Fruit fly (Drosophila melanogaster) whole organism, embryonic: ENCODE results near the gene vtd.

Experiments
- Asciz ChIP-seq: fragments of 200-800 bp; sonication (Bioruptor generic); optimal IDR thresholded peaks from 2 replicates; lab custom pipeline; 2017; ENCODE audit warnings: missing biosample characterization, mild to moderate bottlenecking, missing genetic modification characterization, missing genetic modification reagents
- CG1024 ChIP-seq: fragments of 200-800 bp; sonication (Bioruptor generic); IDR thresholded peaks from 2 replicates; pipeline ENCODE4 v1.3.6; 2022; ENCODE audit warnings: missing biosample characterization, missing genetic modification characterization
- CG10321 ChIP-seq: fragments of 200-800 bp; sonication (Bioruptor generic); IDR thresholded peaks from 2 replicates; pipeline ENCODE4 v1.3.6; 2022; ENCODE audit warnings: missing biosample characterization, missing genetic modification characterization
- CG10959 ChIP-seq: fragments of 200-800 bp; sonication (Bioruptor generic); IDR thresholded peaks from 2 replicates; pipeline ENCODE4 v1.3.6; 2022; ENCODE audit warnings: missing biosample characterization, missing genetic modification characterization
- CG12104 ChIP-seq: fragments of 200-800 bp; sonication (Bioruptor generic); optimal IDR thresholded peaks from 3 replicates; lab custom pipeline; 2016; ENCODE audit warnings: missing biosample characterization, missing genetic modification characterization
- CG12299 ChIP-seq: fragments of 200-800 bp; sonication (Bioruptor generic); optimal IDR thresholded peaks from 2 replicates; lab custom pipeline; 2018; ENCODE audit warnings: missing biosample characterization, mild to moderate bottlenecking, missing genetic modification characterization
- CG12391 ChIP-seq: fragments of 200-800 bp; sonication (Bioruptor generic); optimal IDR thresholded peaks from 3 replicates; lab custom pipeline; 2018; ENCODE audit warnings: missing biosample characterization, mild to moderate bottlenecking, missing genetic modification characterization, moderate library complexity
- CG14710 ChIP-seq: fragments of 200-800 bp; sonication (Bioruptor generic); optimal IDR thresholded peaks from 3 replicates; lab custom pipeline; 2019; ENCODE audit warnings: missing biosample characterization, mild to moderate bottlenecking, missing genetic modification characterization, moderate library complexity
- CG14860 ChIP-seq: fragments of 200-800 bp; sonication (Bioruptor generic); IDR thresholded peaks from 3 replicates; pipeline ENCODE4 v1.3.6; 2022; ENCODE audit warnings: missing biosample characterization, missing genetic modification characterization; ENCODE audit not compliant: partially characterized antibody
- CG15269 ChIP-seq: fragments of 200-800 bp; sonication (Bioruptor generic); optimal IDR thresholded peaks from 2 replicates; lab custom pipeline; 2018; ENCODE audit warnings: missing biosample characterization, mild to moderate bottlenecking, missing genetic modification characterization, moderate library complexity
- CG1603 ChIP-seq: fragments of 200-800 bp; sonication (Bioruptor generic); optimal IDR thresholded peaks from 2 replicates; lab custom pipeline; 2019; ENCODE audit warnings: missing biosample characterization, mild to moderate bottlenecking, missing genetic modification characterization, moderate library complexity
- CG16779 ChIP-seq: fragments of 200-800 bp; sonication (Bioruptor generic); IDR thresholded peaks from 2 replicates; pipeline ENCODE4 v1.3.6; 2022; ENCODE audit warnings: missing biosample characterization, missing genetic modification characterization
- CG17186 ChIP-seq: fragments of 200-800 bp; sonication (Bioruptor generic); optimal IDR thresholded peaks from 3 replicates; lab custom pipeline; 2017; ENCODE audit warnings: missing biosample characterization, missing genetic modification reagents, missing genetic modification characterization
- CG17802 ChIP-seq: fragments of 200-800 bp; sonication (Bioruptor generic); optimal IDR thresholded peaks from 2 replicates; lab custom pipeline; 2018; ENCODE audit warnings: missing biosample characterization, mild to moderate bottlenecking, missing genetic modification characterization, moderate library complexity
- CG18764 ChIP-seq: fragments of 200-800 bp; sonication (Bioruptor generic); optimal IDR thresholded peaks from 3 replicates; lab custom pipeline; 2016; ENCODE audit warnings: missing biosample characterization, missing genetic modification characterization
- CG2116 ChIP-seq: fragments of 200-800 bp; sonication (Bioruptor generic); optimal IDR thresholded peaks from 3 replicates; lab custom pipeline; 2018; ENCODE audit warnings: missing biosample characterization, mild to moderate bottlenecking, missing genetic modification characterization
- CG30020 ChIP-seq: fragments of 200-800 bp; optimal IDR thresholded peaks from 2 replicates; lab custom pipeline; 2019; ENCODE audit warnings: missing biosample characterization, mild to moderate bottlenecking, missing genetic modification characterization, moderate library complexity
- CG3407 ChIP-seq: fragments of 200-800 bp; sonication (Bioruptor generic); optimal IDR thresholded peaks from 2 replicates; lab custom pipeline; 2018; ENCODE audit warnings: missing biosample characterization, mild to moderate bottlenecking, missing genetic modification characterization
- CG3838 ChIP-seq: fragments of 200-800 bp; sonication (Bioruptor generic); optimal IDR thresholded peaks from 3 replicates; lab custom pipeline; 2016; ENCODE audit warnings: missing biosample characterization, missing genetic modification characterization
- CG5180 ChIP-seq: fragments of 200-800 bp; sonication (Bioruptor generic); optimal IDR thresholded peaks from 3 replicates; lab custom pipeline; 2017; ENCODE audit warnings: missing biosample characterization, missing genetic modification characterization, mild to moderate bottlenecking, moderate library complexity, missing genetic modification reagents
- CG6791 ChIP-seq: fragments of 200-800 bp; sonication (Bioruptor generic); IDR thresholded peaks from 3 replicates; pipeline ENCODE4 v1.3.6; 2022; ENCODE audit warnings: missing biosample characterization, missing genetic modification characterization; ENCODE audit not compliant: partially characterized antibody
- CG7357 ChIP-seq: fragments of 200-800 bp; sonication (Bioruptor generic); IDR thresholded peaks from 3 replicates; pipeline ENCODE4 v1.3.6; 2022; ENCODE audit warnings: missing biosample characterization, missing genetic modification characterization
- CG7839 ChIP-seq: fragments of 200-800 bp; sonication (Bioruptor generic); optimal IDR thresholded peaks from 3 replicates; lab custom pipeline; 2018; ENCODE audit warnings: missing biosample characterization, mild to moderate bottlenecking, missing genetic modification characterization, moderate library complexity
- CG9215 ChIP-seq: fragments of 200-800 bp; sonication (Bioruptor generic); IDR thresholded peaks from 2 replicates; pipeline ENCODE4 v1.3.6; 2022; ENCODE audit warnings: missing biosample characterization, missing genetic modification characterization
- CoRest ChIP-seq: fragments of 200-800 bp; sonication (Bioruptor generic); optimal IDR thresholded peaks from 3 replicates; lab custom pipeline; 2018; ENCODE audit warnings: missing biosample characterization, mild to moderate bottlenecking, missing genetic modification characterization, moderate library complexity
- Dbx ChIP-seq: fragments of 200-800 bp; sonication (Bioruptor generic); IDR thresholded peaks from 3 replicates; pipeline ENCODE4 v1.3.6; 2022; ENCODE audit warnings: missing biosample characterization, missing genetic modification characterization
- MESR4 ChIP-seq: fragments of 200-800 bp; sonication (Bioruptor generic); optimal IDR thresholded peaks from 2 replicates; lab custom pipeline; 2018; ENCODE audit warnings: missing biosample characterization, mild to moderate bottlenecking, missing genetic modification characterization, moderate library complexity
- Med ChIP-seq: fragments of 200-800 bp; sonication (Bioruptor generic); peaks from one replicate; lab custom pipeline; 2016; ENCODE audit warnings: missing biosample characterization, missing genetic modification characterization, mild to moderate bottlenecking, inconsistent platforms, moderate library complexity
- Optix ChIP-seq: fragments of 200-800 bp; sonication (Bioruptor generic); IDR thresholded peaks from 3 replicates; pipeline ENCODE4 v1.3.6; 2022; ENCODE audit warnings: missing biosample characterization, missing genetic modification characterization
- ap ChIP-seq: fragments of 200-800 bp; sonication (Bioruptor generic); IDR thresholded peaks from 2 replicates; pipeline ENCODE4 v1.3.6; 2022; ENCODE audit warnings: missing biosample characterization, missing genetic modification characterization
- ci ChIP-seq: fragments of 200-800 bp; sonication (Bioruptor generic); IDR thresholded peaks from 3 replicates; pipeline ENCODE4 v1.3.6; 2022; ENCODE audit warnings: missing biosample characterization, missing genetic modification characterization
- fu2 ChIP-seq: fragments of 200-800 bp; sonication (Bioruptor generic); optimal IDR thresholded peaks from 2 replicates; lab custom pipeline; 2016; ENCODE audit warnings: missing biosample characterization, missing genetic modification characterization
- gem ChIP-seq: fragments of 200-800 bp; sonication (Bioruptor generic); optimal IDR thresholded peaks from 2 replicates; lab custom pipeline; 2019; ENCODE audit warnings: missing biosample characterization, mild to moderate bottlenecking, missing genetic modification characterization, moderate library complexity
- mld ChIP-seq: fragments of 200-800 bp; sonication (Bioruptor generic); IDR thresholded peaks from 3 replicates; pipeline ENCODE4 v1.3.6; 2022; ENCODE audit warnings: missing biosample characterization, missing genetic modification characterization; ENCODE audit not compliant: partially characterized antibody
- nmo ChIP-seq: fragments of 200-800 bp; sonication (Bioruptor generic); optimal IDR thresholded peaks from 2 replicates; lab custom pipeline; 2018; ENCODE audit warnings: missing biosample characterization, mild to moderate bottlenecking, missing genetic modification characterization, moderate library complexity
- otp ChIP-seq: fragments of 200-800 bp; sonication (Bioruptor generic); IDR thresholded peaks from 3 replicates; pipeline ENCODE4, ENCODE4 v1.3.6; 2022; ENCODE audit warnings: missing biosample characterization, missing genetic modification characterization
- pho ChIP-seq: fragments of 200-800 bp; sonication (Bioruptor generic); optimal IDR thresholded peaks from 2 replicates; lab custom pipeline; 2016; ENCODE audit warnings: missing biosample characterization, missing genetic modification characterization
- pzg ChIP-seq: fragments of 200-800 bp; sonication (Bioruptor generic); optimal IDR thresholded peaks from 3 replicates; lab custom pipeline; 2018; ENCODE audit warnings: missing biosample characterization, mild to moderate bottlenecking, missing genetic modification characterization, moderate library complexity
- ssp ChIP-seq: fragments of 200-800 bp; sonication (Bioruptor generic); IDR thresholded peaks from 2 replicates; pipeline ENCODE4 v1.3.6; 2022; ENCODE audit warnings: missing biosample characterization, missing genetic modification characterization
- tap ChIP-seq: fragments of 200-800 bp; optimal IDR thresholded peaks from 3 replicates; lab custom pipeline; 2019; ENCODE audit warnings: missing biosample characterization, mild to moderate bottlenecking, missing genetic modification characterization, moderate library complexity

vtd gene

DNA sequence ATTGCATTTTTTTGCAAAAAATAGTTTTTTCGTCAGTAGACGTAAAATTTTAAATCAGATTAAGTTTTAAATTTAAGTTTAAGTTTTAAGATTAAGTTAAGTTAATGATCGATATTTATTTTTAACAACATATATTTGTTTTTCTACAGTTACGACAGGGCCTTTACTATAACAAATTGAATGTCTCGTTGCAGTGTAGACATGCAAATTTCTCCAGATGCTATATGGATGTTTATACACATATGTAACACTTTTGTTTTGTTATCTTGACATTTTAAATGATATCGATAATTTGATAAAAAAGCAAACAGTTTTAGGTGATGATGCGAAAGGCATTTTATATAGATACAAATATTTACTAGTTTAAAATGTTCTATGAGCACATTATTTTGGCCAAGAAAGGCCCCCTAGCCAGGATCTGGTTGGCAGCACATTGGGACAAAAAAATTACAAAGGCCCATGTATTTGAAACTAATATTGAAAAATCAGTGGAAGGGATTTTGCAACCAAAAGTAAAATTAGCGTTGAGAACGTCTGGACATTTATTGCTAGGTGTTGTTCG is at the start of gene vtd (continued):
- TF ChIP-seq CG2116 (peak; percentile 44), CG12391 (tag; lab: Kevin White, UChicago) (no peak), otp (GFP tag; lab: Robert Waterston, UW) (no peak), mld (GFP tag; lab: Robert Waterston, UW) (no peak), nmo (GFP tag; lab: Kevin White, UChicago) (peak; percentile 62), CG18764 (GFP tag; lab: Kevin White, UChicago) (peak; percentile 46), CG10959 (GFP tag; lab: Robert Waterston, UW) (no peak), Asciz (GFP tag; lab: Kevin White, UChicago) (no peak), CoRest (tag; lab: Kevin White, UChicago) (peak; percentile 34), pzg (GFP tag; lab: Kevin White, UChicago) (peak; percentile 50), CG14710 (tag; lab: Kevin White, UChicago) (peak; percentile 41), CG17186 (no peak), gem (tag; lab: Kevin White, UChicago) (peak; percentile 30), CG12299 (tag; lab: Kevin White, UChicago) (no peak), MESR4 (GFP tag; lab: Kevin White, UChicago) (peak; percentile 64)

DNA sequence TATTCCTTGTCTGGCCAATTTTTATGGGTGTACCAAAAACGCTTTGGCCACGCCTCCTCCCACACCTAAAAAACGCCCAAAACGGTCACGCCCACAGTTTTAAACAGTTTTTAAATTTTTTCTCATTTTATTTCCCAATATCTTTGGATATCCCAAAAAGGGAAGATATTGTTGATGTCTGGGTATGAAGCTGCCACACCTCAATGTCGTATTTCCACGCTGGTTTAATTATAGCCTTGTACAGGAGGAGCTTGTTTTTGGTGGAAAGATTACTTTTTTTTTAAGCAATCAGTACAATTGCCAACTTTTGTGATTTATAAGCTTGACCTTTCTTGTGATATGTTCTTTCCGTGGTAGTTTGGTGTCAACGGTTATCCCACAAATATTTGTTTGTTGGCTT is 49.6 kb upstream of the vtd start:
- no peak for TF ChIP-seq CG9215 (GFP tag; lab: Robert Waterston, UW)
- TF ChIP-seq ssp = peak; percentile 57
- no peak for TF ChIP-seq CG3407 (GFP tag; lab: Kevin White, UChicago)
- no peak for TF ChIP-seq CG12104 (GFP tag; lab: Kevin White, UChicago)
- TF ChIP-seq ap (GFP tag; lab: Robert Waterston, UW) = no peak
- peak; percentile 30 for TF ChIP-seq CG1603 (tag; lab: Kevin White, UChicago)
- TF ChIP-seq Med (GFP tag; lab: Kevin White, UChicago) = no peak
- peak; percentile 60 for TF ChIP-seq CG17802 (tag; lab: Kevin White, UChicago)
- TF ChIP-seq CG3838 = no peak
- 0 out of 3 replicates have a peak, but pooled peaks have one; percentile 29 for TF ChIP-seq CG7357 (GFP tag; lab: Robert Waterston, UW)
- TF ChIP-seq CG7839 = no peak
- no peak for TF ChIP-seq ci (GFP tag; lab: Robert Waterston, UW)
- TF ChIP-seq CG10321 (GFP tag; lab: Robert Waterston, UW) = no peak
- no peak for TF ChIP-seq CG14860 (GFP tag; lab: Robert Waterston, UW)
- 0 out of 2 replicates have a peak, but pooled peaks have one; percentile 8 for TF ChIP-seq CG1024
- TF ChIP-seq Dbx (GFP tag; lab: Robert Waterston, UW) = no peak
- no peak for TF ChIP-seq tap (tag; lab: Kevin White, UChicago)
- no peak for TF ChIP-seq CG5180 (GFP tag; lab: Kevin White, UChicago)
- no peak for TF ChIP-seq Optix (GFP tag; lab: Robert Waterston, UW)
- no peak for TF ChIP-seq pho (GFP tag; lab: Kevin White, UChicago)
- TF ChIP-seq CG15269 (tag; lab: Kevin White, UChicago) = no peak
- no peak for TF ChIP-seq CG12391 (tag; lab: Kevin White, UChicago)
- no peak for TF ChIP-seq CG14710 (tag; lab: Kevin White, UChicago)
- TF ChIP-seq CG16779 (GFP tag; lab: Robert Waterston, UW) = no peak
- TF ChIP-seq CG6791 (GFP tag; lab: Robert Waterston, UW) = 0 out of 3 replicates have a peak, but pooled peaks have one; percentile 16
- no peak for TF ChIP-seq fu2
- peak; percentile 62 for TF ChIP-seq CG30020 (tag; lab: Kevin White, UChicago)
